Worm (Caenorhabditis elegans) whole organism, L4 larva: Measurements from ENCODE around the gene ucp-4.

Experiments
- R02D3.7 ChIP-seq: fragments of 150-350 bp; sonication (generic microtip); optimal IDR thresholded peaks from 3 replicates; lab custom pipeline; 2014; ENCODE audit warnings: missing biosample characterization, missing genetic modification characterization
- ZK546.5 ChIP-seq, 2 experiments: sonication (generic microtip); optimal IDR thresholded peaks; 2 replicates each; lab custom pipeline; 2017; ENCODE audit warnings: missing biosample characterization in 2 of 2, missing genetic modification characterization in 2 of 2
- ama-1 ChIP-seq: fragments of 150-350 bp; optimal IDR thresholded peaks from 2 replicates; lab custom pipeline; 2014; ENCODE audit warnings: inconsistent platforms, mixed read lengths
- attf-4 ChIP-seq: sonication (generic microtip); optimal IDR thresholded peaks from 3 replicates; lab custom pipeline; 2017; ENCODE audit warnings: missing biosample characterization, missing genetic modification characterization
- daf-12 ChIP-seq: fragments of 150-350 bp; optimal IDR thresholded peaks from 2 replicates; lab custom pipeline; 2014; ENCODE audit warnings: missing biosample characterization, missing genetic modification reagents, missing genetic modification characterization
- dpl-1 ChIP-seq: fragments of 150-350 bp; optimal IDR thresholded peaks from 2 replicates; lab custom pipeline; 2014; ENCODE audit warnings: missing biosample characterization, missing genetic modification reagents, missing genetic modification characterization
- mep-1 ChIP-seq: fragments of 150-350 bp; sonication (generic microtip); optimal IDR thresholded peaks from 3 replicates; lab custom pipeline; 2014; ENCODE audit warnings: missing biosample characterization, missing genetic modification characterization
- mes-2 ChIP-seq: sonication (generic microtip); optimal IDR thresholded peaks from 2 replicates; lab custom pipeline; 2016; ENCODE audit warnings: missing genotype, mild to moderate bottlenecking, missing genetic modification characterization, missing compliant biosample characterization; ENCODE audit not compliant: poor library complexity, severe bottlenecking
- nhr-10 ChIP-seq: fragments of 150-350 bp; optimal IDR thresholded peaks from 2 replicates; lab custom pipeline; 2014; ENCODE audit warnings: missing biosample characterization, missing genetic modification characterization
- ztf-7 ChIP-seq: fragments of 150-350 bp; optimal IDR thresholded peaks from 2 replicates; lab custom pipeline; 2014; ENCODE audit warnings: missing biosample characterization, missing genetic modification characterization

DNA sequence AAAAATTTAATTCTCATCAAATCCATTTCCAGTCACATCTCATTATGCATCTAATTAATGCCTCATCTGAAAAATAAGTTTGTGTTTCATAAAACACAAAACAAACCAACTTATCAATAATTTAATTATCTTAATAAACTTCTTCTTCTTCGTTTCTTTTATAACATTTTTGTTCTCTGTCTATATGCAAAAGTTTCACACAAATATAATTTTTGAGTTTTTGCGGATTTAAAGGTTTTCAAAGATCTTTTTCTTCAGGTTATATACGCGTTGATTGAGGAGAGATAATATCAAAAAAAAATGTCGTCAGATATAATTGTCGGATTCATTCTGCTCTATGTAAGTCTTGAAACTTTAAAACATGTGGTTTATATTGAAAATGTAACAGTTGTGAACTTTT, 15.6 kb downstream of the ucp-4 start, which contains the start of gene srx-47:
- no peak for TF ChIP-seq ama-1
- no peak for TF ChIP-seq nhr-10
- no peak for TF ChIP-seq ZK546.5 (tag; optimal IDR thresholded peaks at IDR 0.05; lab: Kevin White, UChicago)
- no peak for TF ChIP-seq mes-2 (tag; lab: Kevin White, UChicago)
- no peak for TF ChIP-seq dpl-1 (GFP tag; lab: Kevin White, UChicago)
- TF ChIP-seq daf-12 (tag; lab: Kevin White, UChicago): no peak
- no peak for TF ChIP-seq mep-1 (tag; lab: Kevin White, UChicago)
- TF ChIP-seq R02D3.7 (tag; lab: Kevin White, UChicago): no peak
- no peak for TF ChIP-seq ztf-7 (tag; lab: Kevin White, UChicago)
- TF ChIP-seq attf-4 (tag; lab: Kevin White, UChicago): no peak
